Fruit fly (Drosophila melanogaster) Kc167 (cell line): Measurements from ENCODE around the gene Crk.

ENCODE experiments used
- Myc ChIP-seq: fragments of >200 bp; optimal IDR thresholded peaks from 2 replicates; lab custom pipeline; 2017; ENCODE audit warnings: missing external identifiers
- Sin3A ChIP-seq: fragments of >200 bp; optimal IDR thresholded peaks from 2 replicates; lab custom pipeline; 2018; ENCODE audit warnings: missing external identifiers
- h ChIP-seq: fragments of >200 bp; optimal IDR thresholded peaks from 3 replicates; lab custom pipeline; 2018; ENCODE audit warnings: missing external identifiers
- insv ChIP-seq: fragments of >200 bp; optimal IDR thresholded peaks from 3 replicates; lab custom pipeline; 2018; ENCODE audit warnings: missing external identifiers
- psq ChIP-seq: fragments of >200 bp; optimal IDR thresholded peaks from 2 replicates; lab custom pipeline; 2017; ENCODE audit warnings: missing external identifiers

- TF ChIP-seq psq (lab: Kevin White, UChicago), result no peak
- TF ChIP-seq Sin3A (lab: Kevin White, UChicago), result no peak
- TF ChIP-seq Myc (lab: Kevin White, UChicago), result no peak
- no peak for TF ChIP-seq h (lab: Kevin White, UChicago)
- TF ChIP-seq insv, result no peak
These were observed 15.8 kb downstream of the Crk start for dm6 chr4:225824-226223.
